Worm (Caenorhabditis elegans): ENCODE data around the gene T03G6.3.

- no peak for TF ChIP-seq nhr-12 (tag; optimal IDR thresholded peaks at IDR 0.05)
- no peak for TF ChIP-seq ztf-11 (tag; optimal IDR thresholded peaks at IDR 0.05)
- no peak for TF ChIP-seq elt-3 (tag; optimal IDR thresholded peaks at IDR 0.05)
- no peak for TF ChIP-seq nhr-11 (tag; optimal IDR thresholded peaks at IDR 0.05)
- TF ChIP-seq lin-13 (GFP tag; optimal IDR thresholded peaks at IDR 0.05), result no peak
Observed at ce11 chrX:2590023-2590422, 25.5 kb downstream of the T03G6.3 start.

Measured in whole organism, L2 larva.